Fruit fly (Drosophila melanogaster): ENCODE measurements around the gene CG15525.

Gene CG15525

dm6 chr3R:30046029-30047001 is 48.8 kb upstream of the CG15525 start, which contains the start of the genes RpL32 and CG7943 (continued):
- TF ChIP-seq sens-2 (GFP tag; IDR thresholded peaks at IDR 0.05) (peak; percentile 96), wor (GFP tag; IDR thresholded peaks at IDR 0.05) (peak; percentile 82), CG31441 (GFP tag; IDR thresholded peaks at IDR 0.05) (peak; percentile 88), CG2199 (GFP tag; IDR thresholded peaks at IDR 0.05) (peak; percentile 79; the same call in 2 of the 3 replicates), CG14014 (GFP tag; IDR thresholded peaks at IDR 0.05) (peak; percentile 96), CG11247 (GFP tag; IDR thresholded peaks at IDR 0.05) (peak; percentile 96), so (GFP tag; IDR thresholded peaks at IDR 0.05) (peak; percentile 98), Gsc (GFP tag; IDR thresholded peaks at IDR 0.05) (peak; percentile 85), lola (GFP tag; optimal IDR thresholded peaks at IDR 0.05) (peak in 1 of 3 experiments; percentile 70), CG6765 (GFP tag; optimal IDR thresholded peaks at IDR 0.05) (peak; percentile 95), CG5245 (GFP tag; optimal IDR thresholded peaks at IDR 0.05) (peak; percentile 92), twi (tag; optimal IDR thresholded peaks at IDR 0.05) (peak; percentile 70), CG18476 (GFP tag; optimal IDR thresholded peaks at IDR 0.05) (peak; percentile 94), exex (tag; optimal IDR thresholded peaks at IDR 0.05) (peak; percentile 52), CG18262 (tag; optimal IDR thresholded peaks at IDR 0.05) (peak; percentile 90), Atf3 (GFP tag; optimal IDR thresholded peaks at IDR 0.05) (peak; percentile 89), Bdp1 (GFP tag; optimal IDR thresholded peaks at IDR 0.05) (peak; percentile 80), CG16815 (GFP tag; optimal IDR thresholded peaks at IDR 0.05) (peak; percentile 73), CG7786 (GFP tag; optimal IDR thresholded peaks at IDR 0.05) (peak; percentile 90), CG17612 (GFP tag; IDR thresholded peaks at IDR 0.05) (peak; percentile 82), gt (GFP tag; IDR thresholded peaks at IDR 0.05) (peak; percentile 82), Opbp (GFP tag; IDR thresholded peaks at IDR 0.05; ENCODE audit: partially characterized antibody) (peak; percentile 100), Pdp1 (GFP tag; optimal IDR thresholded peaks at IDR 0.05) (peak; percentile 98 to 99), peb (GFP tag; IDR thresholded peaks at IDR 0.05) (peak; percentile 92), Dek (tag; optimal IDR thresholded peaks at IDR 0.05) (peak; percentile 90), run (tag; optimal IDR thresholded peaks at IDR 0.05) (peak; percentile 87), Oaz (GFP tag; IDR thresholded peaks at IDR 0.05) (peak; percentile 94), CG3838 (GFP tag; optimal IDR thresholded peaks at IDR 0.05) (peak; percentile 80), CG12104 (GFP tag; optimal IDR thresholded peaks at IDR 0.05) (peak; percentile 92), E2f2 (GFP tag; IDR thresholded peaks at IDR 0.05) (peak; percentile 91), al (GFP tag; IDR thresholded peaks at IDR 0.05) (peak; percentile 95), CG2678 (tag; optimal IDR thresholded peaks at IDR 0.05) (peak; percentile 92), CG13287 (GFP tag; IDR thresholded peaks at IDR 0.05; ENCODE audit: partially characterized antibody) (peak; percentile 100), Hr78 (GFP tag; optimal IDR thresholded peaks at IDR 0.05) (no peak), Fer2 (tag; optimal IDR thresholded peaks at IDR 0.05) (peak; percentile 92), CG5180 (GFP tag; optimal IDR thresholded peaks at IDR 0.05) (peak; percentile 72), CG9817 (tag; optimal IDR thresholded peaks at IDR 0.05) (peak; percentile 93), CG18764 (GFP tag; optimal IDR thresholded peaks at IDR 0.05) (peak; percentile 94), CG17829 (tag; optimal IDR thresholded peaks at IDR 0.05) (peak; percentile 93), D19A (tag; optimal IDR thresholded peaks at IDR 0.05) (peak; percentile 77), Dbx (GFP tag; IDR thresholded peaks at IDR 0.05) (peak; percentile 98), emc (GFP tag; optimal IDR thresholded peaks at IDR 0.05) (peak; percentile 94), CG18619 (GFP tag; optimal IDR thresholded peaks at IDR 0.05) (peak; percentile 94), jigr1 (GFP tag; IDR thresholded peaks at IDR 0.05) (peak; percentile 83), CG4328 (GFP tag; optimal IDR thresholded peaks at IDR 0.05) (peak; percentile 94), Drgx (GFP tag; IDR thresholded peaks at IDR 0.05) (peak; percentile 87), luna (GFP tag; optimal IDR thresholded peaks at IDR 0.05) (peak; percentile 96), CG11723 (GFP tag; optimal IDR thresholded peaks at IDR 0.05) (peak; percentile 87)
